Worm (Caenorhabditis elegans): Measurements from ENCODE around the gene ZK354.7.

ce11 chrIV:5333484-5333883, 30.6 kb upstream of the ZK354.7 start:
- TF ChIP-seq nhr-10 (tag; optimal IDR thresholded peaks at IDR 0.05) (no peak), duxl-1 (tag; optimal IDR thresholded peaks at IDR 0.05; ENCODE audit: poor library complexity) (no peak), ceh-32 (tag; optimal IDR thresholded peaks at IDR 0.05; ENCODE audit: poor library complexity) (no peak), dve-1 (tag; optimal IDR thresholded peaks at IDR 0.05; ENCODE audit: insufficient read depth) (no peak), hlh-11 (tag; optimal IDR thresholded peaks at IDR 0.05) (no peak), T26A8.4 (GFP tag; IDR thresholded peaks at IDR 0.05) (no peak)

All from whole organism, L4 larva.